Worm (Caenorhabditis elegans) whole organism, L4 larva: Measurements from ENCODE around the gene T09A5.5.

Source experiments
- ceh-82 ChIP-seq: sonication (generic microtip); optimal IDR thresholded peaks from 2 replicates; lab custom pipeline; 2017; ENCODE audit warnings: missing biosample characterization, missing genetic modification characterization
- egl-43 ChIP-seq: fragments of 200-800 bp; sonication (Bioruptor generic); IDR thresholded peaks from 2 replicates; pipeline ENCODE4 v1.3.6; 2022; ENCODE audit warnings: missing genetic modification reagents, missing genetic modification characterization, missing compliant biosample characterization
- hlh-30 ChIP-seq: sonication (generic microtip); optimal IDR thresholded peaks from 2 replicates; lab custom pipeline; 2017; ENCODE audit warnings: antibody characterized with exemption, mild to moderate bottlenecking, missing genetic modification characterization, missing compliant biosample characterization; ENCODE audit not compliant: insufficient read depth
- mxl-2 ChIP-seq: fragments of 200-800 bp; sonication (Bioruptor generic); conservative IDR thresholded peaks from 2 replicates; pipeline ENCODE4 v1.3.6; 2022; ENCODE audit warnings: missing genetic modification reagents, missing genetic modification characterization, missing compliant biosample characterization
- nhr-28 ChIP-seq: fragments of 150-350 bp; optimal IDR thresholded peaks from 2 replicates; lab custom pipeline; 2014; ENCODE audit warnings: missing biosample characterization, missing genetic modification characterization
- nhr-42 ChIP-seq: fragments of 200-800 bp; sonication (Bioruptor generic); IDR thresholded peaks from 2 replicates; pipeline ENCODE4 v1.3.6; 2022; ENCODE audit warnings: missing genetic modification characterization, missing compliant biosample characterization
- pqm-1 ChIP-seq: sonication (generic microtip); optimal IDR thresholded peaks from 2 replicates; lab custom pipeline; 2017; ENCODE audit warnings: missing biosample characterization, missing genetic modification characterization
- skn-1 ChIP-seq: fragments of 150-350 bp; optimal IDR thresholded peaks from 2 replicates; lab custom pipeline; 2014; ENCODE audit warnings: missing biosample characterization, missing genetic modification characterization
- tag-97 ChIP-seq: fragments of 200-800 bp; sonication (Bioruptor generic); IDR thresholded peaks from 2 replicates; pipeline ENCODE4 v1.3.6; 2022; ENCODE audit warnings: missing genetic modification characterization, missing compliant biosample characterization
- ztf-11 ChIP-seq: fragments of 150-350 bp; optimal IDR thresholded peaks from 2 replicates; lab custom pipeline; 2014; ENCODE audit warnings: missing biosample characterization, missing genetic modification characterization

- no peak for TF ChIP-seq nhr-28 (tag; lab: Kevin White, UChicago)
- no peak for TF ChIP-seq pqm-1 (tag; lab: Kevin White, UChicago)
- no peak for TF ChIP-seq ceh-82 (tag; lab: Kevin White, UChicago)
- TF ChIP-seq tag-97 (GFP tag; lab: Robert Waterston, UW): no peak
- TF ChIP-seq egl-43 (GFP tag; lab: Robert Waterston, UW): no peak
- TF ChIP-seq hlh-30: no peak
- TF ChIP-seq ztf-11 (tag; lab: Kevin White, UChicago): no peak
- no peak for TF ChIP-seq mxl-2 (GFP tag; lab: Robert Waterston, UW)
- TF ChIP-seq nhr-42 (GFP tag; lab: Robert Waterston, UW): no peak
- no peak for TF ChIP-seq skn-1 (tag; lab: Kevin White, UChicago)
Observed at ce11 chrII:7809358-7809914, 44.1 kb downstream of the T09A5.5 start.
